Fruit fly (Drosophila melanogaster): ENCODE data around the gene bdl.

The bdl gene

dm6 chr2L:4359156-4359555 is 34.8 kb downstream of the bdl start:
- TF ChIP-seq CG12605 (GFP tag; IDR thresholded peaks at IDR 0.05) (peak; percentile 52), CG8301 (tag; optimal IDR thresholded peaks at IDR 0.05) (peak; percentile 50), CG9948 (tag; optimal IDR thresholded peaks at IDR 0.05) (peak; percentile 5), CG8159 (tag; optimal IDR thresholded peaks at IDR 0.05) (peak; percentile 1), rn (GFP tag; IDR thresholded peaks at IDR 0.05) (0 out of 2 replicates have a peak, but pooled peaks have one; percentile 3), fd96Ca (GFP tag; IDR thresholded peaks at IDR 0.05) (peak; percentile 66), EcR (GFP tag; optimal IDR thresholded peaks at IDR 0.05) (no peak), Pif1A (GFP tag; optimal IDR thresholded peaks at IDR 0.05) (peak; percentile 68), Ets98B (GFP tag; IDR thresholded peaks at IDR 0.05) (peak; percentile 26; the same call in 1 of the 2 replicates), CG14655 (GFP tag; optimal IDR thresholded peaks at IDR 0.05) (peak; percentile 64), CG15710 (tag; optimal IDR thresholded peaks at IDR 0.05) (no peak), Pif1B (GFP tag; optimal IDR thresholded peaks at IDR 0.05) (no peak), CG17806 (tag; optimal IDR thresholded peaks at IDR 0.05) (peak; percentile 27), CG4496 (GFP tag; IDR thresholded peaks at IDR 0.05) (peak; percentile 58; the same call in 2 of the 3 replicates)

dm6 chr2L:4360882-4361281 is 36.5 kb downstream of the bdl start:
- no peak for TF ChIP-seq Pif1B (GFP tag; optimal IDR thresholded peaks at IDR 0.05)
- 0 out of 2 replicates have a peak, but pooled peaks have one; percentile 18 for TF ChIP-seq CG10348 (GFP tag; IDR thresholded peaks at IDR 0.05)
- TF ChIP-seq CG15710 (tag; optimal IDR thresholded peaks at IDR 0.05): peak; percentile 41
- TF ChIP-seq Snoo (tag; optimal IDR thresholded peaks at IDR 0.05): no peak
- peak; percentile 18 for TF ChIP-seq CG17806 (tag; optimal IDR thresholded peaks at IDR 0.05)
- TF ChIP-seq rn (GFP tag; IDR thresholded peaks at IDR 0.05): 0 out of 2 replicates have a peak, but pooled peaks have one; percentile 6
- TF ChIP-seq CG13204 (GFP tag; optimal IDR thresholded peaks at IDR 0.05): no peak
- no peak for TF ChIP-seq EcR (GFP tag; optimal IDR thresholded peaks at IDR 0.05)
- no peak for TF ChIP-seq CG14655 (GFP tag; optimal IDR thresholded peaks at IDR 0.05)
- TF ChIP-seq CG9948 (tag; optimal IDR thresholded peaks at IDR 0.05): peak; percentile 24
- peak; percentile 47 for TF ChIP-seq CG8159 (tag; optimal IDR thresholded peaks at IDR 0.05)

DNA sequence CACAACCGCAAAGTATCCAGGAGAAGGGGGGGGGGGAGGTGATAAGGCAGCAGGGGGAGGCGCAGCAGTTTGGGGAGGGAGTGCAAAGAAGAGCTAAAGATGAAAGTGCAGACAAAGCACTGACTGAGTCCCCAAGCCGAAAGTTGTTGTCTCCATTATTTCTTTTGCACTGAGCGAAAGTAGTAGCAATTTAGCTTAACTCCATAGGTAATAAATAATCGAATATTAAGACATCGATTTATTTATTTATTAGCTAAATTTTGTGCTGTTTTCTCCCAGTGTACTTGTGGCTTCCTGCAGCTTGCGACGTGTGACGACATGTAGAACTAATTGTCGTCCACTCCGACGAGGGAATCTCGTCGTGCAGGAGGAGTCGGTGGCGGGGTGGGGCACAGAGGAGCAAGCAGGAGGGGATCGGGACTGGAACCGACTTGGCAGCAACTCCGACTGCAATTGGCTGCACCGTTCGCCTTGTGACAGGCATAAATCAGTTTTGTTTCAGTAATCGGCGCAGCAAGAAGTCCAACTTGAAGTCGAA is 37.2 kb downstream of the bdl start, which contains the start of gene Traf4:
TSS of gene Traf4 (plus strand) at position 488 of the 538 bp plus-strand sequence.
- TF ChIP-seq CG12605 (GFP tag; IDR thresholded peaks at IDR 0.05): 0 out of 2 replicates have a peak, but pooled peaks have one; percentile 23
- peak; percentile 60 for TF ChIP-seq CG17806 (tag; optimal IDR thresholded peaks at IDR 0.05)
- peak; percentile 32 for TF ChIP-seq Snoo (tag; optimal IDR thresholded peaks at IDR 0.05)
- TF ChIP-seq Pif1A (GFP tag; optimal IDR thresholded peaks at IDR 0.05): peak; percentile 40
- peak; percentile 72; the same call in 2 of the 3 replicates for TF ChIP-seq fd96Ca (GFP tag; IDR thresholded peaks at IDR 0.05)
- TF ChIP-seq CG15710 (tag; optimal IDR thresholded peaks at IDR 0.05): peak; percentile 60
- no peak for TF ChIP-seq CG32121 (GFP tag; IDR thresholded peaks at IDR 0.05)
- peak; percentile 60 for TF ChIP-seq CG8159 (tag; optimal IDR thresholded peaks at IDR 0.05)
- peak; percentile 65; the same call in 1 of the 3 replicates for TF ChIP-seq CG4496 (GFP tag; IDR thresholded peaks at IDR 0.05)
- peak; percentile 48 for TF ChIP-seq CG34367 (tag; optimal IDR thresholded peaks at IDR 0.05)
- peak; percentile 41; the same call in 1 of the 2 replicates for TF ChIP-seq rn (GFP tag; IDR thresholded peaks at IDR 0.05)
- peak; percentile 51 for TF ChIP-seq CG8301 (tag; optimal IDR thresholded peaks at IDR 0.05)
- peak; percentile 58 for TF ChIP-seq CG9948 (tag; optimal IDR thresholded peaks at IDR 0.05)
- TF ChIP-seq Ets98B (GFP tag; IDR thresholded peaks at IDR 0.05): peak; percentile 46
- peak; percentile 44 for TF ChIP-seq gl (tag; optimal IDR thresholded peaks at IDR 0.05)
- TF ChIP-seq CG13204 (GFP tag; optimal IDR thresholded peaks at IDR 0.05): peak; percentile 20
- no peak for TF ChIP-seq D1 (tag; optimal IDR thresholded peaks at IDR 0.05)
- TF ChIP-seq CG14655 (GFP tag; optimal IDR thresholded peaks at IDR 0.05): peak; percentile 75
- no peak for TF ChIP-seq CG10348 (GFP tag; IDR thresholded peaks at IDR 0.05)
- peak; percentile 12 for TF ChIP-seq EcR (GFP tag; optimal IDR thresholded peaks at IDR 0.05)
- no peak for TF ChIP-seq Pif1B (GFP tag; optimal IDR thresholded peaks at IDR 0.05)

dm6 chr2L:4363707-4364270 is 39.4 kb downstream of the bdl start:
- TF ChIP-seq CG9948 (tag; optimal IDR thresholded peaks at IDR 0.05) (no peak), CG32121 (GFP tag; IDR thresholded peaks at IDR 0.05) (no peak), CG34367 (tag; optimal IDR thresholded peaks at IDR 0.05) (no peak), CG12605 (GFP tag; IDR thresholded peaks at IDR 0.05) (no peak), Pif1B (GFP tag; optimal IDR thresholded peaks at IDR 0.05) (no peak), CG17806 (tag; optimal IDR thresholded peaks at IDR 0.05) (no peak), D1 (tag; optimal IDR thresholded peaks at IDR 0.05) (no peak), Ets98B (GFP tag; IDR thresholded peaks at IDR 0.05) (no peak), rn (GFP tag; IDR thresholded peaks at IDR 0.05) (no peak), CG4496 (GFP tag; IDR thresholded peaks at IDR 0.05) (no peak), CG8301 (tag; optimal IDR thresholded peaks at IDR 0.05) (no peak), CG13204 (GFP tag; optimal IDR thresholded peaks at IDR 0.05) (no peak), EcR (GFP tag; optimal IDR thresholded peaks at IDR 0.05) (no peak), fd96Ca (GFP tag; IDR thresholded peaks at IDR 0.05) (no peak), Snoo (tag; optimal IDR thresholded peaks at IDR 0.05) (no peak), CG8159 (tag; optimal IDR thresholded peaks at IDR 0.05) (no peak), CG15710 (tag; optimal IDR thresholded peaks at IDR 0.05) (no peak), gl (tag; optimal IDR thresholded peaks at IDR 0.05) (no peak), Pif1A (GFP tag; optimal IDR thresholded peaks at IDR 0.05) (no peak), CG14655 (GFP tag; optimal IDR thresholded peaks at IDR 0.05) (no peak)

DNA sequence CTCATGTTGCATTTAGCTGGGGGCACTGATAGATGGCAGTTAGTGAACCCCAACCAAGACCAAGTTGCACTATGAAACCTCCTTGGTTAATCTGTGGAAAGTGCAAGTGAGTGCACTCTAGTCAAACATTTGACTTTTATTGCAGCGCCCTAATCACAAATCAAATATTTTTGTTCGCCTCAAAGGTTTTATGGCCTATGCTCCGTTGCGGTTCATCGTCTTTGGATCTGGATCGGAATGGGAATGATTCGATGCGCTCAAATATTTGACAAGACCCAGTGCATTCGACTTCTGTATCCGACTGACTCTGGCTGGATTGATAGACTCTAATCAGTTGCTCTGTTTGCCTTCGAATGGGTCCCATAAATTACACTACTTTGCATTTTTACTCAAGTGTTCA is 40.6 kb downstream of the bdl start:
- no peak for TF ChIP-seq CG14655 (GFP tag; optimal IDR thresholded peaks at IDR 0.05)
- no peak for TF ChIP-seq Pif1B (GFP tag; optimal IDR thresholded peaks at IDR 0.05)
- no peak for TF ChIP-seq Pif1A (GFP tag; optimal IDR thresholded peaks at IDR 0.05)
- TF ChIP-seq CG17806 (tag; optimal IDR thresholded peaks at IDR 0.05): no peak
- TF ChIP-seq D1 (tag; optimal IDR thresholded peaks at IDR 0.05): no peak
- no peak for TF ChIP-seq Snoo (tag; optimal IDR thresholded peaks at IDR 0.05)
- TF ChIP-seq CG34367 (tag; optimal IDR thresholded peaks at IDR 0.05): no peak
- no peak for TF ChIP-seq CG8301 (tag; optimal IDR thresholded peaks at IDR 0.05)
- TF ChIP-seq CG15710 (tag; optimal IDR thresholded peaks at IDR 0.05): no peak
- TF ChIP-seq CG4496 (GFP tag; IDR thresholded peaks at IDR 0.05): no peak
- no peak for TF ChIP-seq CG12605 (GFP tag; IDR thresholded peaks at IDR 0.05)
- TF ChIP-seq fd96Ca (GFP tag; IDR thresholded peaks at IDR 0.05): no peak
- TF ChIP-seq gl (tag; optimal IDR thresholded peaks at IDR 0.05): no peak
- no peak for TF ChIP-seq CG32121 (GFP tag; IDR thresholded peaks at IDR 0.05)
- no peak for TF ChIP-seq rn (GFP tag; IDR thresholded peaks at IDR 0.05)
